Fruit fly (Drosophila melanogaster) whole organism, prepupa: Measurements from ENCODE around the gene sordd1.
A peak's percentile ranks its signal among the peaks of the same experiment; 100 is the strongest.

ENCODE experiments used
- Blimp-1 ChIP-seq: fragments of 200-800 bp; sonication (Bioruptor generic); optimal IDR thresholded peaks from 3 replicates; lab custom pipeline; 2017; ENCODE audit warnings: missing biosample characterization, missing genetic modification characterization, mild to moderate bottlenecking, moderate library complexity, missing genetic modification reagents
- CG10669 ChIP-seq: fragments of 200-800 bp; sonication (Bioruptor generic); optimal IDR thresholded peaks from 3 replicates; lab custom pipeline; 2018; ENCODE audit warnings: missing biosample characterization, mild to moderate bottlenecking, missing genetic modification characterization, moderate library complexity
- CG1621 ChIP-seq: fragments of 200-800 bp; sonication (Bioruptor generic); optimal IDR thresholded peaks from 3 replicates; lab custom pipeline; 2018; ENCODE audit warnings: missing biosample characterization, mild to moderate bottlenecking, missing genetic modification characterization
- CG3032 ChIP-seq: fragments of 200-800 bp; optimal IDR thresholded peaks from 2 replicates; lab custom pipeline; 2019; ENCODE audit warnings: missing biosample characterization, mild to moderate bottlenecking, missing genetic modification characterization, moderate library complexity
- CG31627 ChIP-seq: fragments of 200-800 bp; sonication (Bioruptor generic); optimal IDR thresholded peaks from 3 replicates; lab custom pipeline; 2016; ENCODE audit warnings: missing biosample characterization, missing genetic modification characterization
- CG6163 ChIP-seq: fragments of 200-800 bp; sonication (Bioruptor generic); IDR thresholded peaks from 3 replicates; pipeline ENCODE4 v1.3.6; 2022; ENCODE audit warnings: missing biosample characterization, missing genetic modification characterization
- CG6276 ChIP-seq: fragments of 200-800 bp; sonication (Bioruptor generic); optimal IDR thresholded peaks from 2 replicates; lab custom pipeline; 2017; ENCODE audit warnings: missing biosample characterization, mild to moderate bottlenecking, missing genetic modification characterization
- CG6854 ChIP-seq: fragments of 200-800 bp; sonication (Bioruptor generic); optimal IDR thresholded peaks from 2 replicates; lab custom pipeline; 2017; ENCODE audit warnings: missing biosample characterization, mild to moderate bottlenecking, missing genetic modification characterization
- CG7368 ChIP-seq: fragments of 200-800 bp; sonication (Bioruptor generic); optimal IDR thresholded peaks from 3 replicates; lab custom pipeline; 2016; ENCODE audit warnings: missing biosample characterization, missing genetic modification characterization
- CG8632 ChIP-seq: fragments of 200-800 bp; sonication (Bioruptor generic); optimal IDR thresholded peaks from 3 replicates; lab custom pipeline; 2016; ENCODE audit warnings: missing biosample characterization, missing genetic modification characterization
- CG9139 ChIP-seq: fragments of 200-800 bp; sonication (Bioruptor generic); optimal IDR thresholded peaks from 3 replicates; lab custom pipeline; 2017; ENCODE audit warnings: missing biosample characterization, mild to moderate bottlenecking, missing genetic modification characterization
- Eip78C ChIP-seq: fragments of 200-800 bp; sonication (Bioruptor generic); peaks from one replicate; lab custom pipeline; 2016; ENCODE audit warnings: missing biosample characterization, missing genetic modification characterization
- Eip93F ChIP-seq: fragments of 200-800 bp; sonication (Bioruptor generic); optimal IDR thresholded peaks from 2 replicates; lab custom pipeline; 2016; ENCODE audit warnings: missing biosample characterization, mild to moderate bottlenecking, missing genetic modification characterization
- Ets21C ChIP-seq: fragments of 200-800 bp; sonication (Bioruptor generic); optimal IDR thresholded peaks from 3 replicates; lab custom pipeline; 2016; ENCODE audit warnings: missing biosample characterization, missing genetic modification characterization
- Hr38 ChIP-seq: sonication (Bioruptor generic); optimal IDR thresholded peaks from 2 replicates; lab custom pipeline; 2016; ENCODE audit warnings: missing biosample characterization, missing genetic modification characterization
- Hr4 ChIP-seq: fragments of 200-800 bp; sonication (Bioruptor generic); optimal IDR thresholded peaks from 3 replicates; lab custom pipeline; 2016; ENCODE audit warnings: missing biosample characterization, missing genetic modification characterization
- Met ChIP-seq: fragments of 200-800 bp; sonication (Bioruptor generic); optimal IDR thresholded peaks from 3 replicates; lab custom pipeline; 2016; ENCODE audit warnings: missing biosample characterization, missing genetic modification characterization
- Sox102F ChIP-seq: fragments of 200-800 bp; sonication (Bioruptor generic); optimal IDR thresholded peaks from 2 replicates; lab custom pipeline; 2016; ENCODE audit warnings: missing biosample characterization, mild to moderate bottlenecking, missing genetic modification characterization
- Sox14 ChIP-seq: fragments of 200-800 bp; sonication (Bioruptor generic); optimal IDR thresholded peaks from 3 replicates; lab custom pipeline; 2016; ENCODE audit warnings: missing biosample characterization, missing genetic modification characterization
- achi ChIP-seq: fragments of 200-800 bp; sonication (Bioruptor generic); optimal IDR thresholded peaks from 3 replicates; lab custom pipeline; 2016; ENCODE audit warnings: missing biosample characterization, missing genetic modification characterization
- acj6 ChIP-seq: fragments of 200-800 bp; sonication (Bioruptor generic); optimal IDR thresholded peaks from 3 replicates; lab custom pipeline; 2016; ENCODE audit warnings: missing biosample characterization, missing genetic modification characterization
- cyc ChIP-seq: fragments of 200-800 bp; sonication (Bioruptor generic); optimal IDR thresholded peaks from 3 replicates; lab custom pipeline; 2016; ENCODE audit warnings: missing biosample characterization, missing genetic modification characterization
- dac ChIP-seq: fragments of 200-800 bp; sonication (Bioruptor generic); optimal IDR thresholded peaks from 2 replicates; lab custom pipeline; 2017; ENCODE audit warnings: missing biosample characterization, mild to moderate bottlenecking, missing genetic modification characterization
- esn ChIP-seq: fragments of 200-800 bp; sonication (Bioruptor generic); optimal IDR thresholded peaks from 2 replicates; lab custom pipeline; 2016; ENCODE audit warnings: missing biosample characterization, mild to moderate bottlenecking, missing genetic modification characterization, moderate library complexity
- fkh ChIP-seq: fragments of 200-800 bp; sonication (Bioruptor generic); optimal IDR thresholded peaks from 3 replicates; lab custom pipeline; 2017; ENCODE audit warnings: missing biosample characterization, mild to moderate bottlenecking, missing genetic modification characterization, moderate library complexity
- lz ChIP-seq: fragments of 200-800 bp; sonication (Bioruptor generic); optimal IDR thresholded peaks from 3 replicates; lab custom pipeline; 2016; ENCODE audit warnings: missing biosample characterization, missing genetic modification characterization
- net ChIP-seq: fragments of 200-800 bp; sonication (Bioruptor generic); optimal IDR thresholded peaks from 3 replicates; lab custom pipeline; 2016; ENCODE audit warnings: missing biosample characterization, missing genetic modification characterization
- pdm3 ChIP-seq: fragments of 200-800 bp; sonication (Bioruptor generic); optimal IDR thresholded peaks from 3 replicates; lab custom pipeline; 2016; ENCODE audit warnings: missing biosample characterization, missing genetic modification characterization
- ss ChIP-seq, 2 experiments: fragments of 200-800 bp; sonication (Bioruptor generic); optimal IDR thresholded peaks; 2 replicates in 1 of 2; 3 replicates in 1 of 2; lab custom pipeline; 2017 to 2018; ENCODE audit warnings: mild to moderate bottlenecking in 2 of 2, missing biosample characterization in 2 of 2, missing genetic modification characterization in 2 of 2, moderate library complexity in 1 of 2
- svp ChIP-seq: fragments of 200-800 bp; sonication (Bioruptor generic); peaks from one replicate; lab custom pipeline; 2016; ENCODE audit warnings: missing biosample characterization, missing genetic modification characterization
- topi ChIP-seq: fragments of 200-800 bp; sonication (Bioruptor generic); optimal IDR thresholded peaks from 3 replicates; lab custom pipeline; 2016; ENCODE audit warnings: missing biosample characterization, missing genetic modification characterization
- vri ChIP-seq: fragments of 200-800 bp; sonication (Bioruptor generic); optimal IDR thresholded peaks from 3 replicates; lab custom pipeline; 2016; ENCODE audit warnings: missing biosample characterization, mild to moderate bottlenecking, missing genetic modification characterization

Gene sordd1

DNA sequence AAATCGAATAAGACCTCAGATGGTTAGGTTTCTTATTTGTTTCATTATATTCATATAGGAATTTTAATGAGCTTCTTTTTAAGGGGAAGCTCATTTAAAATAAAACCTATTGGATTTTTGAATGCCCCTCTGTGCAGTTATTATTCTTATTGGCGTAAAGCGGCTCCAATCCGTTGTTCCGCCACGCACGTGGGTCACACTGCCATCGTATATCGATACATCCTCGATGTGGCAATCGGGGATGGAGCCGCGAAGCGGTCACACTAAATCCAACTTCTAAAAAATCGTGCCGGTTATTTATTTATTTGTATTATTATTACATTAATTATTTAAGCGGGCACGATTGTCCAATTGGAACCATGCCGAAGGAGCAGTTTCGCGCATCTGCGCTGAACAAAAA, 33.1 kb downstream of the sordd1 start, which contains the start of gene Polr3A:
Gene Polr3A (plus strand): TSS at position 234 of the 400 bp plus-strand sequence.
- TF ChIP-seq topi (GFP tag; lab: Kevin White, UChicago) (no peak), svp (GFP tag; lab: Kevin White, UChicago) (no peak), CG6276 (no peak), Hr4 (GFP tag; lab: Kevin White, UChicago) (no peak), Sox102F (GFP tag; lab: Kevin White, UChicago) (no peak), dac (GFP tag; lab: Kevin White, UChicago) (no peak), achi (no peak)

DNA sequence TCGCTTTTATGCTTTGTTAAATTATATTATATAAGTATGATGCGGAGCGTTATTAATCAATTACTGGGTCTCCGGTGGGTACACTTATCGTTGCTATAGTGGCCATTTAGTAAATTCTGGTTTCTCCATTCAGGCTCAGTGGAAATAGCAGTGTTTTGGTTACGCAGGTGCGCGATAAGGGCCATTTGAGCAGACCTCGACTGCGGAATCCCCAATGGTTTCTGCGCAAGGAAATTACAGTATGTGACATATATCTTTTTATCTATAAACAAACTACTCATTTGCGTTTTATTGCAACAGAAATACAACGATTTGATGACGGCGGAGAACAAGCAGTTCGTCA, 34.6 kb downstream of the sordd1 start:
- TF ChIP-seq Sox14 = no peak
- TF ChIP-seq esn (GFP tag; lab: Kevin White, UChicago) = no peak
- TF ChIP-seq vri (GFP tag; lab: Kevin White, UChicago) = no peak
- TF ChIP-seq CG31627 (GFP tag; lab: Kevin White, UChicago) = no peak
- TF ChIP-seq CG3032 (tag; lab: Kevin White, UChicago) = no peak
- no peak for TF ChIP-seq Blimp-1 (GFP tag; lab: Kevin White, UChicago)
- no peak for TF ChIP-seq CG10669 (GFP tag; lab: Kevin White, UChicago)
- no peak for TF ChIP-seq achi
- TF ChIP-seq, all 60 proteins: peak for 0

DNA sequence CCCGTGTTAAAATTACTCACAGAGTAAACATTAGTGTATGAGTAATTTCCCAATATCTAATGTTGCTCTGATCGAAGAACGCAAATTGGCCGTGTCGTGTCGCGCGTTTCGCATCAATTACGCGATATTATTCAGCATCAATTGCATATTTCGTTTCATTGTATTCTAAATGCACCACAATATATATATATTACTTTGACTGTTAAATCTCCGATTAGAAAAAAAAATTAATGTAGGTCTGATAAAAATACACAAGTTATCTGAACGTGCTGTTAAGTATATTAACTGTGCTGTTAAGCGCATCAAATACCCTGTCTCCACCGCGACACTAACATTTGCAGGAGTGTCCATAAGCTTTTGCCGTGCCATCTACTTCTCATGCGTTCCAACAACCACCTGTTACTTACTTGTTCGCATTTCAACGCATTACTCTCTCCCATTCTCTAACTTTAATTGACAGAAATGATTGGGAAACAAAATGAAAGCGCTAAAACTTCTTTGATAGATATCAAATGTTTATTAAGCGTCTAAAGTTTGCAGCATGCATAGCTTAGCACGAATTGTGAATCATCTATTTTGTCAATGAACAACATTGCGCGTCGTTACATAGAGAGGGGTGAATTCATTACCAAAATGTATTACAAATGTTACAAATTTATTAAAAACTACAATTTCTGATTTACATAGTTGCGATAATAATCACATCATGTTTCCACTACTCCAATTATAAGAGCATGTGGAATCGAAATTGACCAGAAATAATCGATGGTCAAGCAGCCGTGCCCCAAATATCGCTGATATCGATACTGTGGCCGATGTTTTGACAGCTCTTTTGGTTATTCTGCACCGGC, 35.2 kb downstream of the sordd1 start, which contains the start of the genes Graf and mRpL3:
Gene Graf (minus strand): TSS at position 287 of the 851 bp plus-strand sequence.
Gene mRpL3 (plus strand): TSS at position 802 of the 851 bp plus-strand sequence.
- no peak for TF ChIP-seq Hr38 (GFP tag; lab: Kevin White, UChicago)
- TF ChIP-seq cyc = peak; percentile 21
- peak; percentile 53 for TF ChIP-seq Eip78C (GFP tag; lab: Kevin White, UChicago)
- TF ChIP-seq fkh (GFP tag; lab: Kevin White, UChicago) = peak; percentile 36
- no peak for TF ChIP-seq CG6163 (GFP tag; lab: Robert Waterston, UW)
- peak; percentile 3 for TF ChIP-seq lz (GFP tag; lab: Kevin White, UChicago)
- TF ChIP-seq CG9139 (GFP tag; lab: Kevin White, UChicago) = no peak

DNA sequence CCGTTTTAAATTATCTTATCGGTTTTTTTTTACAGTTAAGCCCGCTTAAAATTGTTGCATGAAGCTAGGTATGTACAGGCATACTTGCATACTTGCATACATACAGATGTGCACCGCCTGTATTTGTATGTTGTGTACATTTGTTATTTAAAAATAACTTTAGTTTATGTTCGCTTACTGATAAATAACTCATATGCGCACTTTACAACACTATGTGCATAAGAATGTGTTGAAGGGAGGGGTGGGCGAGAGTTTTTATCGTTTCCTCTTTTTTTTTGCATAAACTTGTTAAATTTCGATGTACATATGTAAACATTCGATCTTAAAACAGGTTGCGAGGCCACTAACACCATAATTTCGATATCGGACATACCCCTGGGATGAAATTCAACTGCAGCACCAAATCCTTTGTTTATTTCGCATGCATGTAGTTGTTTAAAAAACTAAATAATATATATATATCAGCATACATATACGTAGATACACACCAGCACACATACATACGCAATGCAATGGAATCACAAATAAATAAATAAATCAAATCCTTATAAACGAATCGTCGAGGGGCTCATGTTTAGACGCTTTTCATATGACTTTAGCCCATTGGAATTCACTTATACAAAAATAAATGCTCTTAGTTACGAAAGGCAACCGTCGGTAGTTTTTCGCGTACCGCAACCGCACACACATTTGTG, 35.9 kb downstream of the sordd1 start:
- TF ChIP-seq pdm3 (GFP tag; lab: Kevin White, UChicago) (no peak), ss (GFP tag; optimal IDR thresholded peaks at IDR 0.05; lab: Kevin White, UChicago) (no peak), CG8632 (no peak), Met (GFP tag; lab: Kevin White, UChicago) (no peak), achi (no peak), acj6 (GFP tag; lab: Kevin White, UChicago) (no peak)

DNA sequence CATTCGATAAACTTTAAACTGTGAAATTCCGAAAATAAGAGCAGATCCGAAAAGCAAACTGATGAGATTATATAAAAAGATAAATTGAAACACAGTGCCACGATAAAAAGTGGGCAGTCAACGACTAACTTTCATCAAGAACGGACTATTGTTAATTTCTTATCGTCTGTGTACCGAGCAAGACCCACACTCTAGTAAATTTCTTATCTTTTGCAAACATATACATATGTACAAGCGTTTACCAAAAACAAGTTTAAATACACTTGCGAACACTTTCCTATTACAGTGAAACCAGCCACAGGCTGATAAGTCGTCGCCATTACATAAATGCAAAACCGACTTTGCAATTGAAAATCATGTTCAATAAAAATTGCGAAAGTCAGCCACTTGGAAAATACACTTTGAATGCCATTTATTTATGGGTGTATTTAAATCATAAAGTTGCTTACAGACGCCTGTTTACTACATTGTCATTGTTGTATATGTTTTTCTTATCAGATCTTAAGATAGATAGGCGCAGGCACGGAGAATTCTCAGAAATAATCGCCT, 37.1 kb downstream of the sordd1 start:
- TF ChIP-seq fkh (GFP tag; lab: Kevin White, UChicago) (peak; percentile 50), Eip78C (GFP tag; lab: Kevin White, UChicago) (peak; percentile 20), vri (GFP tag; lab: Kevin White, UChicago) (peak; percentile 37), Sox102F (GFP tag; lab: Kevin White, UChicago) (no peak), CG1621 (tag; lab: Kevin White, UChicago) (no peak)

DNA sequence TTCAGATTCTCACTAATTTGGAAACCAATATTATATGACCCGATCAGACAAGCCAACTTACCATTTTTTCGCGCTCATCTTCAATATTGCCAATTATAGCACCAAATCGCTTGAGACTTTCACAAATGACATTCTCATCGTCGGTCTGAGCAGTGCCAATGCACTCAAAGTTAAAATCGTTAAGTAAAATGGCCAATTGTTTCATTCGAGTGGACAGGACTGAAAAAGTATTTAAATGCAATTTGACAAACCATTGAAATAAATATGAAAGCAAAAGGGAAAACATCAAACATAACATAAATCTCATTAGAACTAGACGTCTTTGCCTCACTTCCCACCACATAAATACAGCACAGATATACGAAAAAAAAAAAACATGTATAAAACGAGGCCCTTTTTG, 39.8 kb downstream of the sordd1 start, which contains the start of gene CG8260:
Gene CG8260 (plus strand): TSS at position 301 of the 400 bp plus-strand sequence.
- TF ChIP-seq Ets21C (GFP tag; lab: Kevin White, UChicago) (no peak), Hr4 (GFP tag; lab: Kevin White, UChicago) (no peak), CG6163 (GFP tag; lab: Robert Waterston, UW) (no peak), CG31627 (GFP tag; lab: Kevin White, UChicago) (no peak), CG6854 (GFP tag; lab: Kevin White, UChicago) (no peak), net (GFP tag; lab: Kevin White, UChicago) (no peak), dac (GFP tag; lab: Kevin White, UChicago) (no peak), vri (GFP tag; lab: Kevin White, UChicago) (no peak), topi (GFP tag; lab: Kevin White, UChicago) (no peak), CG7368 (GFP tag; lab: Kevin White, UChicago) (no peak), acj6 (GFP tag; lab: Kevin White, UChicago) (no peak), esn (GFP tag; lab: Kevin White, UChicago) (no peak), CG1621 (tag; lab: Kevin White, UChicago) (no peak), Eip93F (GFP tag; lab: Kevin White, UChicago) (no peak), Blimp-1 (GFP tag; lab: Kevin White, UChicago) (no peak)
